Fruit fly (Drosophila melanogaster) whole organism, embryonic: Measurements from ENCODE around the gene Mf.
A peak's percentile ranks its signal among the peaks of the same experiment; 100 is the strongest.

ENCODE experiments used
- B-H2 ChIP-seq: fragments of 200-800 bp; sonication (Bioruptor generic); optimal IDR thresholded peaks from 2 replicates; lab custom pipeline; 2018; ENCODE audit warnings: missing biosample characterization, mild to moderate bottlenecking, missing genetic modification characterization
- CG11085 ChIP-seq: fragments of 200-800 bp; sonication (Bioruptor generic); IDR thresholded peaks from 2 replicates; pipeline ENCODE4 v1.3.6; 2022; ENCODE audit warnings: missing biosample characterization, missing genetic modification characterization
- CG11504 ChIP-seq: fragments of 200-800 bp; sonication (Bioruptor generic); optimal IDR thresholded peaks from 3 replicates; lab custom pipeline; 2019; ENCODE audit warnings: missing biosample characterization, mild to moderate bottlenecking, missing genetic modification characterization, moderate library complexity
- CG12071 ChIP-seq: fragments of 200-800 bp; sonication (Bioruptor generic); optimal IDR thresholded peaks from 3 replicates; lab custom pipeline; 2018; ENCODE audit warnings: missing biosample characterization, mild to moderate bottlenecking, missing genetic modification characterization
- CG13775 ChIP-seq: fragments of 200-800 bp; sonication (Bioruptor generic); optimal IDR thresholded peaks from 3 replicates; lab custom pipeline; 2017; ENCODE audit warnings: missing biosample characterization, mild to moderate bottlenecking, missing genetic modification characterization
- CG14050 ChIP-seq: fragments of 200-800 bp; sonication (Bioruptor generic); IDR thresholded peaks from 3 replicates; pipeline ENCODE4 v1.3.6; 2022; ENCODE audit warnings: missing biosample characterization, missing genetic modification characterization
- CG14667 ChIP-seq: fragments of 200-800 bp; sonication (Bioruptor generic); IDR thresholded peaks from 2 replicates; pipeline ENCODE4 v1.3.6; 2022; ENCODE audit warnings: missing biosample characterization, missing genetic modification characterization
- CG15696 ChIP-seq: fragments of 200-800 bp; sonication (Bioruptor generic); optimal IDR thresholded peaks from 2 replicates; lab custom pipeline; 2019; ENCODE audit warnings: missing biosample characterization, mild to moderate bottlenecking, missing genetic modification characterization, moderate library complexity
- CG1647 ChIP-seq: fragments of 200-800 bp; sonication (Bioruptor generic); optimal IDR thresholded peaks from 3 replicates; lab custom pipeline; 2016; ENCODE audit warnings: missing biosample characterization, missing genetic modification characterization
- CG17359 ChIP-seq: fragments of 200-800 bp; sonication (Bioruptor generic); optimal IDR thresholded peaks from 3 replicates; lab custom pipeline; 2018; ENCODE audit warnings: missing biosample characterization, mild to moderate bottlenecking, missing genetic modification characterization, moderate library complexity
- CG17385 ChIP-seq: fragments of 200-800 bp; sonication (Bioruptor generic); optimal IDR thresholded peaks from 3 replicates; lab custom pipeline; 2018; ENCODE audit warnings: missing biosample characterization, mild to moderate bottlenecking, missing genetic modification characterization
- CG17568 ChIP-seq: fragments of 200-800 bp; sonication (Bioruptor generic); optimal IDR thresholded peaks from 2 replicates; lab custom pipeline; 2018; ENCODE audit warnings: missing biosample characterization, mild to moderate bottlenecking, missing genetic modification characterization, moderate library complexity
- CG1832 ChIP-seq: fragments of 200-800 bp; sonication (Bioruptor generic); optimal IDR thresholded peaks from 2 replicates; lab custom pipeline; 2017; ENCODE audit warnings: missing biosample characterization, mild to moderate bottlenecking, missing genetic modification characterization, inconsistent platforms
- CG33557 ChIP-seq: fragments of 200-800 bp; sonication (Bioruptor generic); optimal IDR thresholded peaks from 2 replicates; lab custom pipeline; 2019; ENCODE audit warnings: missing biosample characterization, mild to moderate bottlenecking, missing genetic modification characterization, moderate library complexity
- CG3407 ChIP-seq: fragments of 200-800 bp; sonication (Bioruptor generic); optimal IDR thresholded peaks from 2 replicates; lab custom pipeline; 2018; ENCODE audit warnings: missing biosample characterization, mild to moderate bottlenecking, missing genetic modification characterization
- CG4282 ChIP-seq: fragments of 200-800 bp; sonication (Bioruptor generic); optimal IDR thresholded peaks from 2 replicates; lab custom pipeline; 2016; ENCODE audit warnings: missing biosample characterization, missing genetic modification characterization
- CG4617 ChIP-seq: fragments of 200-800 bp; sonication (Bioruptor generic); optimal IDR thresholded peaks from 3 replicates; lab custom pipeline; 2016; ENCODE audit warnings: missing biosample characterization, missing genetic modification characterization, borderline replicate concordance
- CG8089 ChIP-seq: fragments of 200-800 bp; sonication (Bioruptor generic); optimal IDR thresholded peaks from 3 replicates; lab custom pipeline; 2016; ENCODE audit warnings: missing biosample characterization, missing genetic modification characterization
- CG8281 ChIP-seq: fragments of 200-800 bp; sonication (Bioruptor generic); optimal IDR thresholded peaks from 2 replicates; lab custom pipeline; 2018; ENCODE audit warnings: missing biosample characterization, mild to moderate bottlenecking, missing genetic modification characterization, moderate library complexity
- CG8765 ChIP-seq: fragments of 200-800 bp; sonication (Bioruptor generic); IDR thresholded peaks from 2 replicates; pipeline ENCODE4 v1.3.6; 2022; ENCODE audit warnings: missing biosample characterization, missing genetic modification characterization
- Dek ChIP-seq: fragments of 200-800 bp; sonication (Bioruptor generic); optimal IDR thresholded peaks from 3 replicates; lab custom pipeline; 2019; ENCODE audit warnings: missing biosample characterization, mild to moderate bottlenecking, missing genetic modification characterization, moderate library complexity
- Dref ChIP-seq: fragments of 200-800 bp; sonication (Bioruptor generic); IDR thresholded peaks from 2 replicates; pipeline ENCODE4 v1.3.6; 2022; ENCODE audit warnings: missing biosample characterization, missing genetic modification characterization
- Elba2 ChIP-seq: fragments of 200-800 bp; sonication (Bioruptor generic); optimal IDR thresholded peaks from 3 replicates; lab custom pipeline; 2016; ENCODE audit warnings: missing biosample characterization, missing genetic modification characterization
- Fer1 ChIP-seq: fragments of 200-800 bp; sonication (Bioruptor generic); optimal IDR thresholded peaks from 2 replicates; lab custom pipeline; 2017; ENCODE audit warnings: missing biosample characterization, mild to moderate bottlenecking, missing genetic modification characterization
- Fer3 ChIP-seq: fragments of 200-800 bp; sonication (Bioruptor generic); optimal IDR thresholded peaks from 2 replicates; lab custom pipeline; 2018; ENCODE audit warnings: missing biosample characterization, mild to moderate bottlenecking, missing genetic modification characterization, moderate library complexity
- GATAe ChIP-seq: fragments of 200-800 bp; sonication (Bioruptor generic); conservative IDR thresholded peaks from 2 replicates; pipeline ENCODE4 v1.3.6; 2022; ENCODE audit warnings: missing biosample characterization, missing genetic modification characterization
- Hand ChIP-seq: fragments of 200-800 bp; sonication (Bioruptor generic); optimal IDR thresholded peaks from 2 replicates; lab custom pipeline; 2017; ENCODE audit warnings: mild to moderate bottlenecking, missing biosample characterization, missing genetic modification reagents, missing genetic modification characterization
- Hey ChIP-seq: fragments of 200-800 bp; sonication (Bioruptor generic); optimal IDR thresholded peaks from 3 replicates; lab custom pipeline; 2018; ENCODE audit warnings: missing biosample characterization, mild to moderate bottlenecking, missing genetic modification characterization
- Rx ChIP-seq: fragments of 200-800 bp; sonication (Bioruptor generic); IDR thresholded peaks from 2 replicates; pipeline ENCODE4 v1.3.6; 2022; ENCODE audit warnings: missing biosample characterization, missing genetic modification characterization
- TFAM ChIP-seq: fragments of 200-800 bp; sonication (Bioruptor generic); optimal IDR thresholded peaks from 2 replicates; lab custom pipeline; 2017; ENCODE audit warnings: missing biosample characterization, missing genetic modification characterization, inconsistent platforms
- Vsx1 ChIP-seq: fragments of 200-800 bp; sonication (Bioruptor generic); optimal IDR thresholded peaks from 2 replicates; lab custom pipeline; 2017; ENCODE audit warnings: missing biosample characterization, mild to moderate bottlenecking, missing genetic modification characterization, missing genetic modification reagents
- amos ChIP-seq: fragments of 200-800 bp; sonication (Bioruptor generic); IDR thresholded peaks from 2 replicates; pipeline ENCODE4 v1.3.6; 2022; ENCODE audit warnings: missing biosample characterization, missing genetic modification characterization; ENCODE audit not compliant: partially characterized antibody
- bigmax ChIP-seq: fragments of 200-800 bp; sonication (Bioruptor generic); optimal IDR thresholded peaks from 2 replicates; lab custom pipeline; 2018; ENCODE audit warnings: missing biosample characterization, mild to moderate bottlenecking, missing genetic modification characterization
- br ChIP-seq: fragments of >200 bp; optimal IDR thresholded peaks from 2 replicates; lab custom pipeline; 2017
- chn ChIP-seq: fragments of 200-800 bp; sonication (Bioruptor generic); optimal IDR thresholded peaks from 2 replicates; lab custom pipeline; 2016; ENCODE audit warnings: missing biosample characterization, missing genetic modification characterization
- disco-r ChIP-seq: fragments of 200-800 bp; sonication (Bioruptor generic); optimal IDR thresholded peaks from 2 replicates; lab custom pipeline; 2016; ENCODE audit warnings: missing biosample characterization, missing genetic modification characterization
- ftz-f1 ChIP-seq: fragments of 200-800 bp; sonication (Bioruptor generic); optimal IDR thresholded peaks from 2 replicates; lab custom pipeline; 2016; ENCODE audit warnings: missing biosample characterization, missing genetic modification characterization
- gsb ChIP-seq: fragments of 200-800 bp; sonication (Bioruptor generic); IDR thresholded peaks from 2 replicates; pipeline ENCODE4 v1.3.6; 2022; ENCODE audit warnings: missing biosample characterization, missing genetic modification characterization
- her ChIP-seq: fragments of 200-800 bp; sonication (Bioruptor generic); optimal IDR thresholded peaks from 2 replicates; lab custom pipeline; 2016; ENCODE audit warnings: missing biosample characterization, missing genetic modification characterization
- org-1 ChIP-seq: fragments of 200-800 bp; sonication (Bioruptor generic); optimal IDR thresholded peaks from 2 replicates; lab custom pipeline; 2017; ENCODE audit warnings: missing biosample characterization, missing genetic modification characterization
- pan ChIP-seq, 4 experiments: fragments of >200 bp in 3 of 4; fragments of 200-800 bp in 1 of 4; sonication (Bioruptor generic) in 1 of 4; optimal IDR thresholded peaks in 3 of 4; IDR thresholded peaks in 1 of 4; 2 replicates each; pipeline versions ENCODE4 v1.3.6 to Lab custom; 2017 to 2022; ENCODE audit warnings: missing biosample characterization in 2 of 4, missing genetic modification characterization in 2 of 4, mixed read lengths in 1 of 4
- salm ChIP-seq: fragments of 200-800 bp; sonication (Bioruptor generic); optimal IDR thresholded peaks from 2 replicates; lab custom pipeline; 2018; ENCODE audit warnings: missing biosample characterization, mild to moderate bottlenecking, missing genetic modification characterization
- sr ChIP-seq: fragments of 200-800 bp; sonication (Bioruptor generic); IDR thresholded peaks from 3 replicates; pipeline ENCODE4 v1.3.6; 2022; ENCODE audit warnings: missing biosample characterization, missing genetic modification characterization
- trh ChIP-seq: fragments of 200-800 bp; sonication (Bioruptor generic); optimal IDR thresholded peaks from 2 replicates; lab custom pipeline; 2016; ENCODE audit warnings: missing biosample characterization, missing genetic modification characterization
- wek ChIP-seq: fragments of 200-800 bp; sonication (Bioruptor generic); optimal IDR thresholded peaks from 3 replicates; lab custom pipeline; 2018; ENCODE audit warnings: missing biosample characterization, mild to moderate bottlenecking, missing genetic modification characterization, moderate library complexity
- wor ChIP-seq: fragments of 200-800 bp; sonication (Bioruptor generic); IDR thresholded peaks from 2 replicates; pipeline ENCODE4 v1.3.6; 2022; ENCODE audit warnings: missing biosample characterization, missing genetic modification characterization
- zen ChIP-seq: fragments of 200-800 bp; sonication (Bioruptor generic); optimal IDR thresholded peaks from 3 replicates; lab custom pipeline; 2018; ENCODE audit warnings: missing biosample characterization, mild to moderate bottlenecking, missing genetic modification characterization, moderate library complexity
- zen2 ChIP-seq: fragments of 200-800 bp; sonication (Bioruptor generic); IDR thresholded peaks from 3 replicates; pipeline ENCODE4 v1.3.6; 2022; ENCODE audit warnings: missing biosample characterization, missing genetic modification characterization; ENCODE audit not compliant: partially characterized antibody

Gene Mf

DNA sequence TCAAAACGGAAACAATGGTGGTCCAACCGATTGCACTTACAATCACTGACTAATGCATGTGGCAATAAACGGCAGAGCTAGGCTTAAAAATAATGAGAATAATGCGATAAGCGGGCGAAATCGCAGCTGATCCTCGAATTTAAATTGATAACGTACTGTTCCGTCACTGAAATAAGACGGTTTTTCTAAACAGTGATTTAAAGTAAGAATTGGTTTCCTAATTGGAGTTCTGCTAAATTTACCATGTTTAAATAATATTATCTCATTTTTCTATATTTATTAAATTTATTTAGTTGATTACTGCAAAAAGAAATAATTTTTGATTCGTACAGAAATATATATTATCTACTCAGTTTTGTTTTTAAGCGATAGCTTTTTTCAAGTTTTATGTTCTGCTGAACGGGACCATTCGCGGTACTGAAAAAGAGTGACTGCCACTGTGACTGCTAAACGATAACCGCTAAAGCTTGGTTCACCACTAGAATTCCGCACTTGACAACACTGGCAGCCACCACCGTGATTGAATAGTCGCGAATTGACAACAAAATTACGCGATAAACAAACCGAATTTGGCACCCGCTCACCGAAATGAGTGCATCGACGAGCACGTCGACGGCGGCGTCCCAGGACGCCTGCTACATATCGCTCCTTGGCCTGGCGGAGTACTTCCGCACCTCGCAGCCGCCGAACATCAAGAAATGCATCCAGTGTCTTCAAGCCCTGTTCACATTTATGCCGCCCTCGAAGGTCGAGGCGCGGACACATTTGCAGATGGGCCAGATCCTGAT lies 27.6 kb upstream of the Mf start, which contains the start of the genes Spn88Eb and Mau2 (continued):
- TF ChIP-seq Dek (peak; percentile 55), ftz-f1 (GFP tag; lab: Kevin White, UChicago) (peak; percentile 90), CG11085 (GFP tag; lab: Robert Waterston, UW) (peak; percentile 76), CG17359 (tag; lab: Kevin White, UChicago) (peak; percentile 43), GATAe (GFP tag; lab: Robert Waterston, UW) (no peak; the same call in 1 of the 2 replicates), Dref (GFP tag; lab: Robert Waterston, UW) (peak; percentile 73), Hey (no peak), CG13775 (GFP tag; lab: Kevin White, UChicago) (peak; percentile 18), pan (optimal IDR thresholded peaks at IDR 0.05; lab: Kevin White, UChicago) (no peak), pan (GFP tag; optimal IDR thresholded peaks at IDR 0.05 in 1 of 2, IDR thresholded peaks at IDR 0.05 in 1 of 2) (peak in 1 of 2 experiments; percentile 72), CG4617 (GFP tag; lab: Kevin White, UChicago) (peak; percentile 74), wor (GFP tag; lab: Robert Waterston, UW) (no peak), CG17385 (GFP tag; lab: Kevin White, UChicago) (peak; percentile 55), amos (peak; percentile 79), B-H2 (GFP tag; lab: Kevin White, UChicago) (peak; percentile 87), CG15696 (tag; lab: Kevin White, UChicago) (peak; percentile 48), Vsx1 (no peak), Rx (GFP tag; lab: Robert Waterston, UW) (peak; percentile 67), chn (peak; percentile 75), disco-r (GFP tag; lab: Kevin White, UChicago) (peak; percentile 1), salm (tag; lab: Kevin White, UChicago) (no peak), CG4282 (GFP tag; lab: Kevin White, UChicago) (peak; percentile 52), CG3407 (GFP tag; lab: Kevin White, UChicago) (peak; percentile 31), gsb (GFP tag; lab: Robert Waterston, UW) (peak; percentile 47; the same call in 1 of the 2 replicates), br (lab: Kevin White, UChicago) (no peak), CG17568 (GFP tag; lab: Kevin White, UChicago) (no peak), her (GFP tag; lab: Kevin White, UChicago) (peak; percentile 52), Elba2 (GFP tag; lab: Kevin White, UChicago) (peak; percentile 47), CG14050 (peak; percentile 34; the same call in 2 of the 3 replicates), Hand (GFP tag; lab: Kevin White, UChicago) (no peak), trh (no peak), org-1 (GFP tag; lab: Kevin White, UChicago) (no peak), zen2 (GFP tag; lab: Robert Waterston, UW) (no peak; the same call in 2 of the 3 replicates), CG12071 (GFP tag; lab: Kevin White, UChicago) (no peak), Fer1 (peak; percentile 63), CG1832 (GFP tag; lab: Kevin White, UChicago) (no peak), Fer3 (tag; lab: Kevin White, UChicago) (peak; percentile 53), CG11504 (tag; lab: Kevin White, UChicago) (no peak), zen (tag; lab: Kevin White, UChicago) (peak; percentile 63), CG1647 (peak; percentile 66), CG14667 (GFP tag; lab: Robert Waterston, UW) (peak; percentile 82), CG8765 (GFP tag; lab: Robert Waterston, UW) (peak; percentile 61; the same call in 1 of the 2 replicates), CG8089 (GFP tag; lab: Kevin White, UChicago) (peak; percentile 38), wek (GFP tag; lab: Kevin White, UChicago) (no peak), CG33557 (GFP tag; lab: Kevin White, UChicago) (peak; percentile 29), TFAM (GFP tag; lab: Kevin White, UChicago) (no peak), sr (0 out of 3 replicates have a peak, but pooled peaks have one; percentile 5), CG8281 (tag; lab: Kevin White, UChicago) (no peak), bigmax (GFP tag; lab: Kevin White, UChicago) (no peak)
